Worm (Caenorhabditis elegans): ENCODE data around the gene W08F4.5.
"Not testable (repeated sequence)": the region's sequence is repeated elsewhere in the genome, so short reads cannot be mapped to it uniquely, and the experiment has no call there.

Gene W08F4.5

ce11 chrII:596702-597101, 28.0 kb upstream of the W08F4.5 start:
- TF ChIP-seq cog-1 (tag; optimal IDR thresholded peaks at IDR 0.05): no peak
- no peak for TF ChIP-seq ztf-29 (GFP tag; IDR thresholded peaks at IDR 0.05)
- TF ChIP-seq ztf-23 (GFP tag; IDR thresholded peaks at IDR 0.05): no peak
- no peak for TF ChIP-seq T22C8.4 (GFP tag; IDR thresholded peaks at IDR 0.05)
- no peak for TF ChIP-seq med-1 (GFP tag; optimal IDR thresholded peaks at IDR 0.05; ENCODE audit: insufficient read depth)
- no peak for TF ChIP-seq tab-1 (GFP tag; IDR thresholded peaks at IDR 0.05)
- no peak for TF ChIP-seq ref-1 (GFP tag; conservative IDR thresholded peaks at IDR 0.05)
- TF ChIP-seq klf-2 (GFP tag; conservative IDR thresholded peaks at IDR 0.05): no peak
- TF ChIP-seq flt-1 (GFP tag; IDR thresholded peaks at IDR 0.05): no peak

ce11 chrII:593221-593620, 24.5 kb upstream of the W08F4.5 start, which contains the start of gene W08F4.1:
Gene W08F4.1 (plus strand): TSS chrII:593521.
- TF ChIP-seq flt-1, ztf-29, ztf-23 (GFP tag; IDR thresholded peaks at IDR 0.05): not testable (repeated sequence)

DNA sequence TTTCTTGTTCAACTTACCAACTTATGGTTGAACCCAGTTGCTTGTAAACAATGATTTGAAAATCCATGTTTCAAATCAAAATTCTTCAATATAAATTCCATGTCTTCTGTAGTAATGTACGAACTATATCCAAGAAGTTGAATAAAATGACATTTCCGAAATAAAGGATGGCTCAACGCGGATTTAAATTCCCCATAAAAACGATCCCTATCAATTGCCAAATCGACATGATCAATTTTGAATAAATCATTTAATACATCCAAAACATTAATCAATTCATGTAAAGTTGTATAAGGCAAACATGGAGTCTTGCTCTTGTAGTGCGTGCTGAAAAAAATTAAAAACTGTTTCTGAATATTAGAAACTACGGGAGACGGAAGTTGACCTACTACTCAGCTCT, 22.4 kb upstream of the W08F4.5 start, which contains the start of gene W08F4.10:
Gene W08F4.10 (minus strand): TSS at position 101 of the 400 bp plus-strand sequence.
- TF ChIP-seq cog-1 (tag; optimal IDR thresholded peaks at IDR 0.05) (no peak), med-1 (GFP tag; optimal IDR thresholded peaks at IDR 0.05; ENCODE audit: insufficient read depth) (no peak)

- TF ChIP-seq tab-1 (GFP tag; IDR thresholded peaks at IDR 0.05): no peak
- no peak for TF ChIP-seq ref-1 (GFP tag; conservative IDR thresholded peaks at IDR 0.05)
- TF ChIP-seq ztf-29 (GFP tag; IDR thresholded peaks at IDR 0.05): no peak
- no peak for TF ChIP-seq ztf-23 (GFP tag; IDR thresholded peaks at IDR 0.05)
- TF ChIP-seq T22C8.4 (GFP tag; IDR thresholded peaks at IDR 0.05): no peak
- TF ChIP-seq flt-1 (GFP tag; IDR thresholded peaks at IDR 0.05): no peak
- no peak for TF ChIP-seq cog-1 (tag; optimal IDR thresholded peaks at IDR 0.05)
- no peak for TF ChIP-seq med-1 (GFP tag; optimal IDR thresholded peaks at IDR 0.05; ENCODE audit: insufficient read depth)
- no peak for TF ChIP-seq klf-2 (GFP tag; conservative IDR thresholded peaks at IDR 0.05)
Observed at ce11 chrII:587533-587932, 18.9 kb upstream of the W08F4.5 start, which contains the start of gene fbxb-34. Gene fbxb-34 (plus strand): TSS chrII:587833.

DNA sequence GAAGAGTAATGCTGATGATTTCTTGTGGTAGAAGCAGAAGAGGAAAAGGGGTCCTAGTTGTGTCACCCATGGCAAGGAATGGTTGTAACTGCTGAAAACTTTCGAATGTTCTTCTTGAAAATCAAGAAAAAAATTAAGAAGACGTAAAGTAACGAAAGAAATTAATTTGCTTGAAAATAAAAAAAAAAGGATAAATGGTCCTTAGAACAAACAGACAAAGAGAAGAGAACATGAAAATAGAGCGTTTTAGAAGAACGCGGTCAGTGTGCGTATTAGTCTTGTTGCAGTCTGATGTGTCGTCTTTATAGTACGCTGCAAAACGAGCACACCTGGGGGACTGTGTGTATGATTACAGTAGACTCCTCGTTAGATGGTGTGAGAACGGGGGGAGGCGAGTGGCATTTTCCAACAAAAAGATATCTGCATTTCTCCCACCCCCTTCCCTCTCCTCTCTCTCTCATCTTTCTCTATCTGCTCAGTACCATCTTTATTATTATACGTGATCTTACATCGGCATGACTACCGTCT, 15.7 kb upstream of the W08F4.5 start, which contains the start of the genes W08F4.12 and W08F4.13:
Gene W08F4.12 (minus strand): TSS at position 101 of the 528 bp plus-strand sequence.
Gene W08F4.13 (plus strand): TSS at position 478 of the 528 bp plus-strand sequence.
- TF ChIP-seq klf-2 (GFP tag; conservative IDR thresholded peaks at IDR 0.05) (no peak), cog-1 (tag; optimal IDR thresholded peaks at IDR 0.05) (no peak), T22C8.4 (GFP tag; IDR thresholded peaks at IDR 0.05) (no peak), med-1 (GFP tag; optimal IDR thresholded peaks at IDR 0.05; ENCODE audit: insufficient read depth) (no peak), ztf-23 (GFP tag; IDR thresholded peaks at IDR 0.05) (no peak), ref-1 (GFP tag; conservative IDR thresholded peaks at IDR 0.05) (no peak), ztf-29 (GFP tag; IDR thresholded peaks at IDR 0.05) (no peak), flt-1 (GFP tag; IDR thresholded peaks at IDR 0.05) (no peak), tab-1 (GFP tag; IDR thresholded peaks at IDR 0.05) (no peak)

ce11 chrII:582649-583048, 14.0 kb upstream of the W08F4.5 start, which contains the start of gene fbxb-14:
Gene fbxb-14 (minus strand): TSS chrII:582749.
- TF ChIP-seq cog-1 (tag; optimal IDR thresholded peaks at IDR 0.05): no peak
- no peak for TF ChIP-seq flt-1 (GFP tag; IDR thresholded peaks at IDR 0.05)
- no peak for TF ChIP-seq klf-2 (GFP tag; conservative IDR thresholded peaks at IDR 0.05)
- TF ChIP-seq ztf-29 (GFP tag; IDR thresholded peaks at IDR 0.05): no peak
- TF ChIP-seq ztf-23 (GFP tag; IDR thresholded peaks at IDR 0.05): no peak
- no peak for TF ChIP-seq ref-1 (GFP tag; conservative IDR thresholded peaks at IDR 0.05)
- no peak for TF ChIP-seq T22C8.4 (GFP tag; IDR thresholded peaks at IDR 0.05)
- TF ChIP-seq med-1 (GFP tag; optimal IDR thresholded peaks at IDR 0.05; ENCODE audit: insufficient read depth): no peak
- no peak for TF ChIP-seq tab-1 (GFP tag; IDR thresholded peaks at IDR 0.05)

DNA sequence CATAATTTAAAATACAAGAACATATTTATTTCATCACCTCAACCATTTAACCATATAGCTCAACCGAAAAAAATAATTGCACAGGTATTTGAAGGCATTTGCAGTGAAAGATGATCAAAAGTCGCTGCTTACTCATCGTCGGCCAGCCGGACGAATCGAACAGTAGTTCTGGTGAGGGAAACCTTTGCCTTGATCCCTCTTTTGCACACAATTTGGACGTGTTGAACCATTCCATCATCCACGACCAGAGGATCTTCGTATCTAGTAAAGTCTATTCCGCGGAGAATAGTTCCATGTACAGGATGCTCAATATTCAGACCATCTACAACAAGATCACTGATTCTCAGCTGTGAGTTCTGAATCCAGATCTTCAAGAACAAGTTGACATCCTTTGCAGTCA, 13.3 kb upstream of the W08F4.5 start:
- TF ChIP-seq klf-2 (GFP tag; conservative IDR thresholded peaks at IDR 0.05): no peak
- no peak for TF ChIP-seq flt-1 (GFP tag; IDR thresholded peaks at IDR 0.05)
- no peak for TF ChIP-seq tab-1 (GFP tag; IDR thresholded peaks at IDR 0.05)
- no peak for TF ChIP-seq med-1 (GFP tag; optimal IDR thresholded peaks at IDR 0.05; ENCODE audit: insufficient read depth)
- no peak for TF ChIP-seq ztf-23 (GFP tag; IDR thresholded peaks at IDR 0.05)
- no peak for TF ChIP-seq cog-1 (tag; optimal IDR thresholded peaks at IDR 0.05)
- no peak for TF ChIP-seq ztf-29 (GFP tag; IDR thresholded peaks at IDR 0.05)
- no peak for TF ChIP-seq T22C8.4 (GFP tag; IDR thresholded peaks at IDR 0.05)
- no peak for TF ChIP-seq ref-1 (GFP tag; conservative IDR thresholded peaks at IDR 0.05)

- TF ChIP-seq T22C8.4 (GFP tag; IDR thresholded peaks at IDR 0.05): no peak
- TF ChIP-seq ztf-23 (GFP tag; IDR thresholded peaks at IDR 0.05): no peak
- TF ChIP-seq med-1 (GFP tag; optimal IDR thresholded peaks at IDR 0.05; ENCODE audit: insufficient read depth): no peak
- no peak for TF ChIP-seq flt-1 (GFP tag; IDR thresholded peaks at IDR 0.05)
- TF ChIP-seq klf-2 (GFP tag; conservative IDR thresholded peaks at IDR 0.05): no peak
- TF ChIP-seq ref-1 (GFP tag; conservative IDR thresholded peaks at IDR 0.05): no peak
- TF ChIP-seq tab-1 (GFP tag; IDR thresholded peaks at IDR 0.05): no peak
- no peak for TF ChIP-seq cog-1 (tag; optimal IDR thresholded peaks at IDR 0.05)
- TF ChIP-seq ztf-29 (GFP tag; IDR thresholded peaks at IDR 0.05): no peak
Observed at ce11 chrII:580189-580643, 11.5 kb upstream of the W08F4.5 start, which contains the start of the genes cdc-37 and W08F4.3. Gene cdc-37 (minus strand): TSS chrII:580593. Gene W08F4.3 (plus strand): TSS chrII:580602.

- TF ChIP-seq ref-1 (GFP tag; conservative IDR thresholded peaks at IDR 0.05): no peak
- TF ChIP-seq med-1 (GFP tag; optimal IDR thresholded peaks at IDR 0.05; ENCODE audit: insufficient read depth): no peak
- TF ChIP-seq klf-2 (GFP tag; conservative IDR thresholded peaks at IDR 0.05): no peak
- TF ChIP-seq flt-1 (GFP tag; IDR thresholded peaks at IDR 0.05): no peak
- no peak for TF ChIP-seq cog-1 (tag; optimal IDR thresholded peaks at IDR 0.05)
- TF ChIP-seq ztf-29 (GFP tag; IDR thresholded peaks at IDR 0.05): no peak
- TF ChIP-seq ztf-23 (GFP tag; IDR thresholded peaks at IDR 0.05): no peak
- TF ChIP-seq tab-1 (GFP tag; IDR thresholded peaks at IDR 0.05): no peak
- TF ChIP-seq T22C8.4 (GFP tag; IDR thresholded peaks at IDR 0.05): no peak
Observed at ce11 chrII:578803-579202, 10.1 kb upstream of the W08F4.5 start.
